Worm (Caenorhabditis elegans) whole organism, midembryonic: Measurements from ENCODE around the gene pgp-10.
A peak's percentile ranks its signal among the peaks of the same experiment; 100 is the strongest.

ENCODE experiments used
- T22C8.4 ChIP-seq: fragments of 200-800 bp; sonication (Bioruptor generic); IDR thresholded peaks from 2 replicates; pipeline ENCODE4 v1.3.6; 2022; ENCODE audit warnings: missing genetic modification characterization, missing compliant biosample characterization
- cog-1 ChIP-seq: sonication (generic microtip); optimal IDR thresholded peaks from 2 replicates; lab custom pipeline; 2016; ENCODE audit warnings: missing genetic modification characterization, missing compliant biosample characterization
- flt-1 ChIP-seq: fragments of 200-800 bp; sonication (Bioruptor generic); IDR thresholded peaks from 2 replicates; pipeline ENCODE4 v1.3.6; 2022; ENCODE audit warnings: missing genetic modification characterization, missing compliant biosample characterization
- klf-2 ChIP-seq: fragments of 200-800 bp; sonication (Bioruptor generic); conservative IDR thresholded peaks from 2 replicates; pipeline ENCODE4 v1.3.6; 2022; ENCODE audit warnings: missing genetic modification reagents, missing genetic modification characterization, missing compliant biosample characterization
- med-1 ChIP-seq: sonication (generic microtip); optimal IDR thresholded peaks from 2 replicates; lab custom pipeline; 2017; ENCODE audit warnings: missing genetic modification characterization, mild to moderate bottlenecking, missing compliant biosample characterization, antibody characterized with exemption, missing genetic modification reagents; ENCODE audit not compliant: insufficient read depth
- ref-1 ChIP-seq: fragments of 200-800 bp; sonication (Bioruptor generic); conservative IDR thresholded peaks from 2 replicates; pipeline ENCODE4 v1.3.6; 2022; ENCODE audit warnings: missing genetic modification reagents, missing genetic modification characterization, missing compliant biosample characterization
- tab-1 ChIP-seq: fragments of 200-800 bp; sonication (Bioruptor generic); IDR thresholded peaks from 2 replicates; pipeline ENCODE4 v1.3.6; 2022; ENCODE audit warnings: missing genetic modification characterization, missing compliant biosample characterization
- ztf-23 ChIP-seq: fragments of 200-800 bp; sonication (Bioruptor generic); IDR thresholded peaks from 2 replicates; pipeline ENCODE4 v1.3.6; 2022; ENCODE audit warnings: missing genetic modification reagents, missing genetic modification characterization, missing compliant biosample characterization
- ztf-29 ChIP-seq: fragments of 200-800 bp; sonication (Bioruptor generic); IDR thresholded peaks from 2 replicates; pipeline ENCODE4 v1.3.6; 2022; ENCODE audit warnings: missing genetic modification reagents, missing genetic modification characterization, missing compliant biosample characterization

Gene pgp-10

ce11 chrX:7158736-7159135 is at the start of gene pgp-10:
Gene pgp-10 (plus strand): TSS chrX:7159036.
- TF ChIP-seq ztf-29 (no peak), med-1 (no peak), flt-1 (GFP tag; lab: Robert Waterston, UW) (no peak), cog-1 (tag; lab: Kevin White, UChicago) (no peak), ref-1 (GFP tag; lab: Robert Waterston, UW) (no peak), T22C8.4 (GFP tag; lab: Robert Waterston, UW) (no peak), klf-2 (GFP tag; lab: Robert Waterston, UW) (no peak), ztf-23 (GFP tag; lab: Robert Waterston, UW) (no peak), tab-1 (GFP tag; lab: Robert Waterston, UW) (no peak)

DNA sequence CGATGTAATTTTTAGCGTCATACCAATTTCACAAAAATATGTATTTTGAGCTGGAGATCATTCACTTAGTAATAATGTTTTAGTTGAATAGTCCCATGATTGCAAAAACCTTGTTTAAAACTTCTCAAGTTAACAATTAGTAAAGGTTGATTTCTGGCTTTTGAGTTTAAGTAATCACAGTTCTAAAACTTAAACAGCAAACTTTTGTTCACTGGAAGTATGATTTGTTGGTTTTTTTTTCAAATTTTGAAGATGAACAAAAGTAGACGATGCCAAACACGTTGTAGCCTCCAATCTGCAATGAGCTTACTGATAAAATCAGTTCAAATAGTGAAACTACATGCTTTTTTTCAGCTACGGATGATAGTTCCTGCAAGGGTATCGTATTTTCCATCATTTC is 46.2 kb upstream of the pgp-10 start, which contains the start of gene C36B7.1:
TSS of gene C36B7.1 (plus strand) at position 301 of the 400 bp plus-strand sequence.
- TF ChIP-seq ztf-23 (GFP tag; lab: Robert Waterston, UW) (no peak), flt-1 (GFP tag; lab: Robert Waterston, UW) (no peak), klf-2 (GFP tag; lab: Robert Waterston, UW) (no peak), tab-1 (GFP tag; lab: Robert Waterston, UW) (no peak), cog-1 (tag; lab: Kevin White, UChicago) (no peak), ztf-29 (no peak), med-1 (no peak), ref-1 (GFP tag; lab: Robert Waterston, UW) (no peak), T22C8.4 (GFP tag; lab: Robert Waterston, UW) (no peak)

DNA sequence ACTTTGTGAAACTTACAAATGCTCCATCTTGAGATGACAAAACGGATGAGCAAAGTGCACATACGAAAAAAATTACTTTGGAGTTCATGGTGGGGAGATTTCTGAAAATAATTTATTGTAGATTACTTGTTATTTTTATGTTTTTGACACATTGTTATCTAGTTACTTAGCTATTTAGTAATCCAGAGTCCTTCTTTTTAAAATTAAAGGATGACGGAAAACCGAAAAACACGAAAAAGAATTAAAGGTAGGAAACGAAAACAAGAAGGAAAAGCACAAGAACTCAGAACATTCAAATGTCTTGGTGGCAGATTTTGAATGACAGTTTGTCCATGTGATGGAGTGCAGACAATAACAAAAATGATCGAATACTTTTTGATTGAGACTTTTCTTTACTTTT is 41.9 kb upstream of the pgp-10 start, which contains the start of gene hen-1:
TSS of gene hen-1 (minus strand) at position 101 of the 400 bp plus-strand sequence.
- TF ChIP-seq med-1 (no peak), flt-1 (GFP tag; lab: Robert Waterston, UW) (no peak), ztf-29 (no peak), tab-1 (GFP tag; lab: Robert Waterston, UW) (no peak), klf-2 (GFP tag; lab: Robert Waterston, UW) (no peak), ref-1 (GFP tag; lab: Robert Waterston, UW) (no peak), cog-1 (tag; lab: Kevin White, UChicago) (no peak), ztf-23 (GFP tag; lab: Robert Waterston, UW) (no peak)

DNA sequence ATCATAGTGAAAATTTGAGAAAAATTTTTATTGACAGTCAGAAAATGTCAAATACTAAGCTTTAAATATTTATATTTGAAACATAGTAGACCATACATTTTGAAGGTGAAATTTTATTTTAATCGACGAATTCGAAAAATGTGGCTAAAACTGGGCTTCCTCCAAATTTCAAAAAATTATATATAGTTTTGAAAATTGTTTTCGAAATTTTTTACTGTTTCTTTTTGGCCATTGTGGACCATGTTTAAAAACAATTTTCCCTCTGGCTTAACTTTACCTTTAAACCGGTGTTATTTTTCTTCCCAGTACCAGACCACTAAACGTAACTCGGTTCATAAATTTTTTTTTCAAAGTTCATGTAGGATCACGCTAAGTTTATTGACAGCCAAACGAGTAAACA is 36.2 kb upstream of the pgp-10 start:
- TF ChIP-seq cog-1 (tag; lab: Kevin White, UChicago) (no peak), ztf-23 (GFP tag; lab: Robert Waterston, UW) (no peak), ztf-29 (no peak), flt-1 (GFP tag; lab: Robert Waterston, UW) (no peak), tab-1 (GFP tag; lab: Robert Waterston, UW) (no peak), med-1 (no peak), T22C8.4 (GFP tag; lab: Robert Waterston, UW) (no peak), klf-2 (GFP tag; lab: Robert Waterston, UW) (no peak), ref-1 (GFP tag; lab: Robert Waterston, UW) (no peak)

DNA sequence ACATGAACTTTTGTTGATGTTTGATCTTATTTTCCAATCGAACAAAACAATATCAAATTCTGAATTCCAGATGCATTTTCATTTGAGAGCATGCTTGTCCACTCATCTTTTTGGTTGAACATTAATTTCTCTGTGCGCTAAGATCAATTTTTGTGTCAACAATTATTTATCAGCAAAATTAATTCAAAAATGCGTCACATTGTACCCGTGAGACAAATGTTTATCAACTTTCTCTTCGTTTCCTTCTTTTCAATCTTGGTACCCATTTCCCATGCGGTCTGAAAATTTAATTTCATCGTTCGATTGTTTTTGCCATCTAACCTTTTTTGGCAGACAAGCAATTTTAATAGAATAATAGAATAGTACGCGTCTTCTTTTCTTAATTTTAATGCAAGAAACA is 34.8 kb upstream of the pgp-10 start:
- TF ChIP-seq klf-2 (GFP tag; lab: Robert Waterston, UW) (no peak), ztf-29 (no peak), cog-1 (tag; lab: Kevin White, UChicago) (no peak), ref-1 (GFP tag; lab: Robert Waterston, UW) (no peak), flt-1 (GFP tag; lab: Robert Waterston, UW) (no peak), ztf-23 (GFP tag; lab: Robert Waterston, UW) (no peak), tab-1 (GFP tag; lab: Robert Waterston, UW) (no peak), med-1 (no peak), T22C8.4 (GFP tag; lab: Robert Waterston, UW) (no peak)

- TF ChIP-seq ztf-23 (GFP tag; lab: Robert Waterston, UW), result no peak
- TF ChIP-seq tab-1 (GFP tag; lab: Robert Waterston, UW), result no peak
- TF ChIP-seq ztf-29, result no peak
- TF ChIP-seq klf-2 (GFP tag; lab: Robert Waterston, UW), result no peak
- no peak for TF ChIP-seq cog-1 (tag; lab: Kevin White, UChicago)
- TF ChIP-seq flt-1 (GFP tag; lab: Robert Waterston, UW), result no peak
- TF ChIP-seq T22C8.4 (GFP tag; lab: Robert Waterston, UW), result no peak
- TF ChIP-seq ref-1 (GFP tag; lab: Robert Waterston, UW), result no peak
- TF ChIP-seq med-1, result no peak
These were observed 33.7 kb upstream of the pgp-10 start for ce11 chrX:7125178-7125577.

DNA sequence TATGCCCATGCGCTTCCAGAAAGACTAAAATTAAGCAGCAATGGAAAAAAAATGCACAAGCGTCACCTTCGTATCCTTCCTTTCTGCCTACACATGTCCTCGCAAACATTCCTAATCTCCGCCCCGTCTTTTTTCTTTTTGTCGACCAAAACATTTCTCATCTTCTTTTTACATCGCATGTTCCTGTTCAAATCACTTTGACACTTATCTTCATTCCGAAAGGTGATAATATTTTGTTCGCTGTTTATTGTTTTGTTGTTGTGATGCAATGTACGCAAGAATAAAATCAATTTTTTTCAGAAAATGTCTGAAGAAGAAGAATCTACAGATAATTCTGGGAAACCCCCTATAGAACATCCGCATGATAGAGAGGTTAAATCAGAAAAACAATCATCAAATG is 32.5 kb upstream of the pgp-10 start, which contains the start of gene ist-1:
TSS of gene ist-1 (plus strand) at position 301 of the 400 bp plus-strand sequence.
- no peak for TF ChIP-seq med-1
- no peak for TF ChIP-seq tab-1 (GFP tag; lab: Robert Waterston, UW)
- no peak for TF ChIP-seq T22C8.4 (GFP tag; lab: Robert Waterston, UW)
- TF ChIP-seq cog-1 (tag; lab: Kevin White, UChicago), result no peak
- no peak for TF ChIP-seq ztf-29
- TF ChIP-seq klf-2 (GFP tag; lab: Robert Waterston, UW), result no peak
- TF ChIP-seq flt-1 (GFP tag; lab: Robert Waterston, UW), result no peak
- no peak for TF ChIP-seq ztf-23 (GFP tag; lab: Robert Waterston, UW)
- TF ChIP-seq ref-1 (GFP tag; lab: Robert Waterston, UW), result no peak

DNA sequence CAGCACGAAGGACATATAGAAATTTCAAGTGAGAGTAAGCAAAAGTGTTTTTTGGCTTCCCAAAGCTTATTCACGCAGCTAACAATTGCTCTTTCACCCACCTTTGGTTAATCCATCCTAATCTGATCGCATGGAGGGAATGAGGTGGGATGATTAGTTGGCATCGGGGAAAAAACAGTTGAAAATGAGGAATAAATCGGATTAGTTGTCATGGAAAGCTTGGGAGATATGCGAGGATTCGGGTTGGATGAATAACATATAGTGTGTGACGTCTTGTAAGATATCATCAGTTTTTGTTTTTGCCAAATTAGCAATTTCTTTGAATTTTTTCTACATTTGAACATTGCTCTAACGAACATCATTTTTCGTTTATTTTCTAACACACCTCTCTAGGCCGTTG is 30.2 kb upstream of the pgp-10 start:
- no peak for TF ChIP-seq ztf-23 (GFP tag; lab: Robert Waterston, UW)
- TF ChIP-seq cog-1 (tag; lab: Kevin White, UChicago), result no peak
- TF ChIP-seq ztf-29, result no peak
- no peak for TF ChIP-seq T22C8.4 (GFP tag; lab: Robert Waterston, UW)
- TF ChIP-seq flt-1 (GFP tag; lab: Robert Waterston, UW), result no peak
- no peak for TF ChIP-seq tab-1 (GFP tag; lab: Robert Waterston, UW)
- no peak for TF ChIP-seq med-1
- no peak for TF ChIP-seq klf-2 (GFP tag; lab: Robert Waterston, UW)
- no peak for TF ChIP-seq ref-1 (GFP tag; lab: Robert Waterston, UW)

- TF ChIP-seq cog-1 (tag; lab: Kevin White, UChicago) (no peak), ztf-23 (GFP tag; lab: Robert Waterston, UW) (no peak), ref-1 (GFP tag; lab: Robert Waterston, UW) (0 out of 2 replicates have a peak, but pooled peaks have one; percentile 5), T22C8.4 (GFP tag; lab: Robert Waterston, UW) (no peak)
These were observed 29.4 kb upstream of the pgp-10 start for ce11 chrX:7129460-7129859.
